Worm (Caenorhabditis elegans) whole organism, L2 larva: Measurements from ENCODE around the gene srz-20.
A peak's percentile ranks its signal among the peaks of the same experiment; 100 is the strongest.

Experiments used
- C34F6.9 ChIP-seq: fragments of 150-350 bp; optimal IDR thresholded peaks from 2 replicates; lab custom pipeline; 2014; ENCODE audit warnings: missing biosample characterization, missing genetic modification characterization
- F13H6.1 ChIP-seq: sonication (generic microtip); optimal IDR thresholded peaks from 2 replicates; lab custom pipeline; 2016; ENCODE audit warnings: missing genetic modification characterization, missing compliant biosample characterization
- R02D3.7 ChIP-seq: fragments of 150-350 bp; optimal IDR thresholded peaks from 2 replicates; lab custom pipeline; 2014; ENCODE audit warnings: missing biosample characterization, missing genetic modification characterization
- ZK546.5 ChIP-seq: sonication (generic microtip); optimal IDR thresholded peaks from 2 replicates; lab custom pipeline; 2017; ENCODE audit warnings: missing biosample characterization, missing genetic modification characterization
- alr-1 ChIP-seq: fragments of 150-350 bp; optimal IDR thresholded peaks from 2 replicates; lab custom pipeline; 2014; ENCODE audit warnings: missing biosample characterization, missing genetic modification characterization
- aly-2 ChIP-seq: fragments of 150-350 bp; optimal IDR thresholded peaks from 2 replicates; lab custom pipeline; 2014; ENCODE audit warnings: missing biosample characterization, missing genetic modification characterization
- ama-1 ChIP-seq: fragments of 150-350 bp; optimal IDR thresholded peaks from 2 replicates; lab custom pipeline; 2018; ENCODE audit warnings: inconsistent platforms
- ceh-16 ChIP-seq: fragments of 150-350 bp; optimal IDR thresholded peaks from 2 replicates; lab custom pipeline; 2014; ENCODE audit warnings: missing biosample characterization, missing genetic modification characterization
- crh-2 ChIP-seq: sonication (generic microtip); optimal IDR thresholded peaks from 2 replicates; lab custom pipeline; 2017; ENCODE audit warnings: missing biosample characterization, missing genetic modification characterization
- dmd-4 ChIP-seq: sonication (generic microtip); optimal IDR thresholded peaks from 2 replicates; lab custom pipeline; 2017; ENCODE audit warnings: missing biosample characterization, missing genetic modification characterization
- elt-1 ChIP-seq: fragments of 150-350 bp; optimal IDR thresholded peaks from 2 replicates; lab custom pipeline; 2014; ENCODE audit warnings: missing biosample characterization, missing genetic modification characterization
- elt-3 ChIP-seq: sonication (generic microtip); optimal IDR thresholded peaks from 2 replicates; lab custom pipeline; 2017; ENCODE audit warnings: missing biosample characterization, missing genetic modification characterization
- fos-1 ChIP-seq: fragments of 150-350 bp; optimal IDR thresholded peaks from 2 replicates; lab custom pipeline; 2014; ENCODE audit warnings: missing biosample characterization, missing genetic modification characterization
- gmeb-1 ChIP-seq: fragments of 150-350 bp; optimal IDR thresholded peaks from 2 replicates; lab custom pipeline; 2014; ENCODE audit warnings: missing biosample characterization, missing genetic modification characterization
- lin-11 ChIP-seq: fragments of 150-350 bp; sonication (generic microtip); optimal IDR thresholded peaks from 2 replicates; lab custom pipeline; 2014; ENCODE audit warnings: missing biosample characterization, missing genetic modification characterization, inconsistent platforms, mixed read lengths
- lin-39 ChIP-seq: fragments of 150-350 bp; optimal IDR thresholded peaks from 2 replicates; lab custom pipeline; 2014; ENCODE audit warnings: missing biosample characterization, missing genetic modification reagents, missing genetic modification characterization
- lsy-2 ChIP-seq, 2 experiments: fragments of 150-350 bp in 1 of 2; sonication (generic microtip) in 1 of 2; optimal IDR thresholded peaks; 2 replicates each; lab custom pipeline; 2014 to 2017; ENCODE audit warnings: missing biosample characterization in 2 of 2, missing genetic modification characterization in 2 of 2
- mbf-1 ChIP-seq: sonication (generic microtip); optimal IDR thresholded peaks from 2 replicates; lab custom pipeline; 2017; ENCODE audit warnings: missing biosample characterization, missing genetic modification characterization
- nhr-10 ChIP-seq: sonication (generic microtip); optimal IDR thresholded peaks from 2 replicates; lab custom pipeline; 2017; ENCODE audit warnings: missing biosample characterization, missing genetic modification characterization
- nhr-12 ChIP-seq: fragments of 150-350 bp; optimal IDR thresholded peaks from 2 replicates; lab custom pipeline; 2014; ENCODE audit warnings: missing biosample characterization, missing genetic modification characterization
- nhr-129 ChIP-seq: fragments of 150-350 bp; optimal IDR thresholded peaks from 2 replicates; lab custom pipeline; 2014; ENCODE audit warnings: missing biosample characterization, missing genetic modification characterization
- nhr-21 ChIP-seq: fragments of 150-350 bp; optimal IDR thresholded peaks from 2 replicates; lab custom pipeline; 2014; ENCODE audit warnings: missing biosample characterization, missing genetic modification characterization
- nhr-237 ChIP-seq: fragments of 150-350 bp; optimal IDR thresholded peaks from 2 replicates; lab custom pipeline; 2014; ENCODE audit warnings: missing biosample characterization, missing genetic modification characterization
- nhr-25 ChIP-seq: fragments of 150-350 bp; sonication (generic microtip); optimal IDR thresholded peaks from 3 replicates; lab custom pipeline; 2014; ENCODE audit warnings: missing biosample characterization, missing genetic modification characterization
- nhr-6 ChIP-seq: fragments of 150-350 bp; optimal IDR thresholded peaks from 2 replicates; lab custom pipeline; 2014; ENCODE audit warnings: missing biosample characterization, missing genetic modification characterization
- peb-1 ChIP-seq: fragments of 150-350 bp; optimal IDR thresholded peaks from 2 replicates; lab custom pipeline; 2014; ENCODE audit warnings: missing biosample characterization, missing genetic modification characterization
- sem-4 ChIP-seq: fragments of 150-350 bp; optimal IDR thresholded peaks from 2 replicates; lab custom pipeline; 2014; ENCODE audit warnings: missing biosample characterization, missing genetic modification reagents, missing genetic modification characterization
- skn-1 ChIP-seq: sonication (generic microtip); optimal IDR thresholded peaks from 2 replicates; lab custom pipeline; 2017; ENCODE audit warnings: missing biosample characterization, missing genetic modification characterization
- sma-3 ChIP-seq: sonication (generic microtip); optimal IDR thresholded peaks from 2 replicates; lab custom pipeline; 2016; ENCODE audit warnings: missing genetic modification reagents, missing genetic modification characterization, missing compliant biosample characterization
- sma-9 ChIP-seq, 2 experiments: fragments of 150-350 bp in 1 of 2; sonication (generic microtip) in 1 of 2; optimal IDR thresholded peaks; 2 replicates each; lab custom pipeline; 2014 to 2016; ENCODE audit warnings: missing genetic modification characterization in 2 of 2, mild to moderate bottlenecking in 1 of 2, missing biosample characterization in 1 of 2, missing compliant biosample characterization in 1 of 2, missing genetic modification reagents in 1 of 2, moderate library complexity in 1 of 2
- snpc-4 ChIP-seq: fragments of 150-350 bp; optimal IDR thresholded peaks from 2 replicates; lab custom pipeline; 2014; ENCODE audit warnings: missing biosample characterization, missing genetic modification characterization
- unc-39 ChIP-seq: fragments of 150-350 bp; optimal IDR thresholded peaks from 2 replicates; lab custom pipeline; 2014; ENCODE audit warnings: missing biosample characterization, missing genetic modification characterization
- unc-55 ChIP-seq: fragments of 150-350 bp; sonication (generic microtip); optimal IDR thresholded peaks from 3 replicates; lab custom pipeline; 2014; ENCODE audit warnings: missing biosample characterization, missing genetic modification reagents, missing genetic modification characterization
- unc-62 ChIP-seq: fragments of 150-350 bp; optimal IDR thresholded peaks from 2 replicates; lab custom pipeline; 2014; ENCODE audit warnings: missing biosample characterization, missing genetic modification reagents, missing genetic modification characterization
- zag-1 ChIP-seq: fragments of 150-350 bp; optimal IDR thresholded peaks from 2 replicates; lab custom pipeline; 2014; ENCODE audit warnings: missing biosample characterization, missing genetic modification characterization
- ztf-1 ChIP-seq: fragments of 200-800 bp; sonication (Bioruptor generic); conservative IDR thresholded peaks from 2 replicates; pipeline ENCODE4 v1.3.6; 2022; ENCODE audit warnings: missing genetic modification characterization, missing compliant biosample characterization
- ztf-11 ChIP-seq: sonication (generic microtip); optimal IDR thresholded peaks from 2 replicates; lab custom pipeline; 2017; ENCODE audit warnings: missing biosample characterization, missing genetic modification characterization
- ztf-4 ChIP-seq: fragments of 150-350 bp; optimal IDR thresholded peaks from 2 replicates; lab custom pipeline; 2014; ENCODE audit warnings: missing biosample characterization, missing genetic modification characterization

The srz-20 gene

DNA sequence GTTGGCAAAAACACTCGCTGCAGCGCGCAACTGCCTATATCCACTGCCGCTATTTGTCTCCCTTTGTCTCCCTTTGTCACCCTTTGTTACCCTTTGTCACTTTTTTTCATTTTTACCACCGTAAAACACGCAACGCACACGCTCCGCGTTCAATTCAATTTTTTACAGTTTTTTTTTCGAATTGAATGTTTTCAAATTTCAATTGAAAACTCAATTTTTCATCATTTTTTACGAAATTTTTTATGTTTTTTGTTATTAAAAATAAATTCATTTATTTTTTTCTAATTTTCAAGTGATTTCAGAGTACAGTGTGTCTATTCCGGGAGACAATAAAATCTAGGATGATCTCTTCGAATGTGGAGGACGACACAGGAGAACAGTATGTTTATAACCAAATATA, 27.6 kb downstream of the srz-20 start, which contains the start of gene Y46C8AL.11:
Gene Y46C8AL.11, plus strand, starts transcription at position 301 of the 400 bp plus-strand sequence.
- TF ChIP-seq nhr-25 (tag; lab: Kevin White, UChicago), result no peak
- TF ChIP-seq gmeb-1 (tag; lab: Kevin White, UChicago), result no peak
- TF ChIP-seq ama-1 (lab: Kevin White, UChicago), result no peak
- TF ChIP-seq lsy-2 (tag; optimal IDR thresholded peaks at IDR 0.05; lab: Kevin White, UChicago), result no peak
- TF ChIP-seq peb-1 (tag; lab: Kevin White, UChicago), result no peak
- TF ChIP-seq R02D3.7, result no peak
- no peak for TF ChIP-seq nhr-21 (tag; lab: Kevin White, UChicago)
- TF ChIP-seq nhr-129 (tag; lab: Kevin White, UChicago), result no peak
- TF ChIP-seq snpc-4 (tag; lab: Kevin White, UChicago), result no peak
- TF ChIP-seq sma-3 (GFP tag; lab: Kevin White, UChicago), result no peak
- TF ChIP-seq elt-1, result no peak
- no peak for TF ChIP-seq fos-1 (tag; lab: Kevin White, UChicago)
- no peak for TF ChIP-seq nhr-12 (tag; lab: Kevin White, UChicago)
- no peak for TF ChIP-seq unc-55 (GFP tag; lab: Kevin White, UChicago)
- no peak for TF ChIP-seq alr-1 (tag; lab: Kevin White, UChicago)
- no peak for TF ChIP-seq crh-2 (tag; lab: Kevin White, UChicago)

DNA sequence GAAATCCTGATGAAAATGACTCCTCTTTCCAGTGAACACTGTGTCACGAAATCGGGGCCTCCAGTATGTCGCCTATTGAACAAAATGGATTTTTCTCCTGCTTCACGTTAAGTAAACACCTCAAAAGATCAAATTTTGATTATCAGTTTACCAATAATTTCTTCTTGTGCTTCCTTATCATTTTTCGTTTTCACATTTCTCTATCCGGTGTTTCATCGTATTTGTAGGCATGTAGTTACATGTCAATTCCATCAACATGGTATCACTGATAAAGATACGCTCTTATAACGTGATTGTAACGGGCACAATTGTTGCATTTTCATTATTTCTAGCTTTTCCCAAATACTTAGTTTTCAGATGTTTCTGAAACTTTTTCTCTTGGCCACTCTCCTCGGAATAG, 29.1 kb downstream of the srz-20 start, which contains the start of gene clec-72:
Gene clec-72, plus strand, starts transcription at position 358 of the 400 bp plus-strand sequence.
- TF ChIP-seq nhr-6 (tag; lab: Kevin White, UChicago) (no peak), lin-39 (tag; lab: Kevin White, UChicago) (no peak), crh-2 (tag; lab: Kevin White, UChicago) (peak; percentile 18), sma-3 (GFP tag; lab: Kevin White, UChicago) (no peak), nhr-25 (tag; lab: Kevin White, UChicago) (no peak), skn-1 (peak; percentile 11), zag-1 (tag; lab: Kevin White, UChicago) (no peak), aly-2 (tag; lab: Kevin White, UChicago) (no peak), unc-62 (no peak), fos-1 (tag; lab: Kevin White, UChicago) (peak; percentile 98), elt-3 (no peak), lsy-2 (tag; optimal IDR thresholded peaks at IDR 0.05; lab: Kevin White, UChicago) (no peak), alr-1 (tag; lab: Kevin White, UChicago) (no peak), gmeb-1 (tag; lab: Kevin White, UChicago) (peak; percentile 5), unc-39 (no peak), sma-9 (GFP tag; optimal IDR thresholded peaks at IDR 0.05; lab: Kevin White, UChicago) (peak; percentile 50), sma-9 (tag; optimal IDR thresholded peaks at IDR 0.05; lab: Kevin White, UChicago) (no peak), ztf-4 (tag; lab: Kevin White, UChicago) (no peak)

DNA sequence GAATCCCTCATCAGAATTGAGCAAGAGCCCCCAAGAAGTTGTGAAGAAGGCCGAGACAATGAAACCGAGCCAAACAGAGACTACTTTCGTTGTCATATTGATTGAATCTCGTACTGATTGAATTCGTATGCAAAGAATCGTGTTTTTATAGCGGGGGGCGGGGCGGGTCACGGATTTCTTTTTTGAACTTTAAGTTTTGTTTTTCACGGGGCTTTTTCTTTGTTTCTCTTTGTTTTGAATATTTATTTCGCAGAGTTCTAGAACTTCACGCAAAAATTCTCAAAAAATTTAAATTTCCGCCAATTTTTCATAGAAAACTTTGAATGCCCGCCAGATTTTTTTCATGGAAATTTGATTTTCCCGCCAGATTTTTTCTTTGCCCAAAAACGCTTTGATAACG, 40.7 kb downstream of the srz-20 start, which contains the start of gene clec-73:
Gene clec-73, minus strand, starts transcription at position 101 of the 400 bp plus-strand sequence.
- TF ChIP-seq unc-39, result no peak
- TF ChIP-seq ztf-1 (GFP tag; lab: Robert Waterston, UW), result no peak
- no peak for TF ChIP-seq snpc-4 (tag; lab: Kevin White, UChicago)
- TF ChIP-seq sma-9 (GFP tag; optimal IDR thresholded peaks at IDR 0.05; lab: Kevin White, UChicago), result no peak
- no peak for TF ChIP-seq sma-9 (tag; optimal IDR thresholded peaks at IDR 0.05; lab: Kevin White, UChicago)
- no peak for TF ChIP-seq nhr-12 (tag; lab: Kevin White, UChicago)
- TF ChIP-seq elt-1, result no peak
- no peak for TF ChIP-seq unc-55 (GFP tag; lab: Kevin White, UChicago)
- TF ChIP-seq dmd-4 (tag; lab: Kevin White, UChicago), result no peak
- no peak for TF ChIP-seq lin-11 (tag; lab: Kevin White, UChicago)
- no peak for TF ChIP-seq alr-1 (tag; lab: Kevin White, UChicago)
- TF ChIP-seq nhr-237 (tag; lab: Kevin White, UChicago), result no peak

DNA sequence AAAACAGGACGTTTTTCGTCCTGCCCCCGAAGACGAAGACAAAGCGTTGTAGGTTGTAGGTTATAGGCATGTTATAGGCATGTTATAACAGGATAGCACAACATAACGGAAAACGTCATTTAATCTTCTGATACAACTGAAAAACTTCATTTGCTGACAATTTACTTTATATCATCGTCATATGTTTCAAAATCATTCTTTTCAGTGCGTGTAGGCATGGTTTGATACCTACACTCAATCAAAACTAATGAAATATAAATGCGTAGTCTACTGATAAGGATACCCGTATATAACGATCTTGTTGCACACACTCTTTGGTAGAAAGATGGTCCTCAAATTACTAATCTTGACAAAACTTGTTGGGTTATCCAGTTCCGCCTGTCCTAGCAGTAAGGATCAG, 41.3 kb downstream of the srz-20 start, which contains the start of gene clec-74:
Gene clec-74, plus strand, starts transcription at position 301 of the 400 bp plus-strand sequence.
- TF ChIP-seq elt-1, result no peak
- no peak for TF ChIP-seq nhr-6 (tag; lab: Kevin White, UChicago)
- no peak for TF ChIP-seq nhr-25 (tag; lab: Kevin White, UChicago)
- no peak for TF ChIP-seq ceh-16
- no peak for TF ChIP-seq fos-1 (tag; lab: Kevin White, UChicago)
- TF ChIP-seq sem-4 (tag; lab: Kevin White, UChicago), result no peak
- no peak for TF ChIP-seq ztf-11 (tag; lab: Kevin White, UChicago)
- no peak for TF ChIP-seq lin-39 (tag; lab: Kevin White, UChicago)
- TF ChIP-seq nhr-10 (tag; lab: Kevin White, UChicago), result no peak
- TF ChIP-seq ZK546.5 (tag; lab: Kevin White, UChicago), result no peak
- no peak for TF ChIP-seq elt-3
- no peak for TF ChIP-seq mbf-1
- TF ChIP-seq alr-1 (tag; lab: Kevin White, UChicago), result no peak
- no peak for TF ChIP-seq F13H6.1 (tag; lab: Kevin White, UChicago)
- TF ChIP-seq nhr-21 (tag; lab: Kevin White, UChicago), result no peak
- no peak for TF ChIP-seq C34F6.9 (tag; lab: Kevin White, UChicago)
